Worm (Caenorhabditis elegans) whole organism, L4 larva: ENCODE data around the gene fubl-3.
A peak's percentile ranks its signal among the peaks of the same experiment; 100 is the strongest.

Experiments used
- F37D6.2 ChIP-seq: sonication (generic microtip); optimal IDR thresholded peaks from 2 replicates; lab custom pipeline; 2016; ENCODE audit warnings: mild to moderate bottlenecking, missing genetic modification characterization, missing compliant biosample characterization
- F49E8.2 ChIP-seq: sonication (generic microtip); optimal IDR thresholded peaks from 2 replicates; lab custom pipeline; 2016; ENCODE audit warnings: missing compliant biosample characterization, mild to moderate bottlenecking, missing genetic modification characterization, borderline replicate concordance
- T20F7.1 ChIP-seq: fragments of 200-800 bp; sonication (Bioruptor generic); optimal IDR thresholded peaks from 2 replicates; lab custom pipeline; 2018; ENCODE audit warnings: mild to moderate bottlenecking, missing genetic modification characterization, missing compliant biosample characterization
- T26A8.4 ChIP-seq: fragments of 200-800 bp; sonication (Bioruptor generic); IDR thresholded peaks from 2 replicates; pipeline ENCODE4 v1.3.6; 2022; ENCODE audit warnings: missing genetic modification characterization, missing compliant biosample characterization
- ZK546.5 ChIP-seq, 2 experiments: sonication (generic microtip); optimal IDR thresholded peaks; 2 replicates each; lab custom pipeline; 2017; ENCODE audit warnings: missing biosample characterization in 2 of 2, missing genetic modification characterization in 2 of 2
- aly-2 ChIP-seq: sonication (generic microtip); optimal IDR thresholded peaks from 2 replicates; lab custom pipeline; 2018; ENCODE audit warnings: missing biosample characterization, missing genetic modification characterization
- ama-1 ChIP-seq: fragments of 150-350 bp; optimal IDR thresholded peaks from 2 replicates; lab custom pipeline; 2014; ENCODE audit warnings: inconsistent platforms, mixed read lengths
- ceh-20 ChIP-seq: fragments of 200-800 bp; sonication (Bioruptor generic); IDR thresholded peaks from 2 replicates; pipeline ENCODE4 v1.3.6; 2022; ENCODE audit warnings: missing genetic modification reagents, missing genetic modification characterization, missing compliant biosample characterization
- ceh-28 ChIP-seq: fragments of 150-350 bp; optimal IDR thresholded peaks from 2 replicates; lab custom pipeline; 2014; ENCODE audit warnings: missing biosample characterization, missing genetic modification reagents, missing genetic modification characterization
- ceh-44 ChIP-seq: fragments of 200-800 bp; sonication (Bioruptor generic); IDR thresholded peaks from 2 replicates; pipeline ENCODE4 v1.3.6; 2022; ENCODE audit warnings: missing genetic modification reagents, missing genetic modification characterization, missing compliant biosample characterization
- ces-1 ChIP-seq: fragments of 150-350 bp; sonication (generic microtip); optimal IDR thresholded peaks from 4 replicates; lab custom pipeline; 2014; ENCODE audit warnings: missing biosample characterization, missing genetic modification reagents, missing genetic modification characterization
- ctbp-1 ChIP-seq: fragments of 200-800 bp; sonication (Bioruptor generic); IDR thresholded peaks from 2 replicates; pipeline ENCODE4 v1.3.6; 2022; ENCODE audit warnings: missing genetic modification reagents, missing genetic modification characterization, missing compliant biosample characterization
- daf-12 ChIP-seq: fragments of 150-350 bp; optimal IDR thresholded peaks from 2 replicates; lab custom pipeline; 2014; ENCODE audit warnings: missing biosample characterization, missing genetic modification reagents, missing genetic modification characterization
- daf-8 ChIP-seq: fragments of 200-800 bp; sonication (Bioruptor generic); IDR thresholded peaks from 2 replicates; pipeline ENCODE4 v1.3.6; 2022; ENCODE audit warnings: missing genetic modification characterization, missing compliant biosample characterization
- dmd-6 ChIP-seq: fragments of 200-800 bp; sonication (Bioruptor generic); IDR thresholded peaks from 2 replicates; pipeline ENCODE4 v1.3.6; 2022; ENCODE audit warnings: missing genetic modification reagents, missing genetic modification characterization, missing compliant biosample characterization
- dmd-9 ChIP-seq: fragments of 200-800 bp; sonication (Bioruptor generic); IDR thresholded peaks from 2 replicates; pipeline ENCODE4 v1.3.6; 2022; ENCODE audit warnings: missing genetic modification reagents, missing genetic modification characterization, missing compliant biosample characterization
- dve-1 ChIP-seq: sonication (generic microtip); optimal IDR thresholded peaks from 2 replicates; lab custom pipeline; 2017; ENCODE audit warnings: antibody characterized with exemption, mild to moderate bottlenecking, missing genetic modification characterization, missing compliant biosample characterization; ENCODE audit not compliant: insufficient read depth
- hlh-11 ChIP-seq: fragments of 200-800 bp; sonication (Bioruptor generic); optimal IDR thresholded peaks from 2 replicates; lab custom pipeline; 2018; ENCODE audit warnings: mild to moderate bottlenecking, missing genetic modification characterization, missing compliant biosample characterization
- hlh-30 ChIP-seq: sonication (generic microtip); optimal IDR thresholded peaks from 2 replicates; lab custom pipeline; 2017; ENCODE audit warnings: antibody characterized with exemption, mild to moderate bottlenecking, missing genetic modification characterization, missing compliant biosample characterization; ENCODE audit not compliant: insufficient read depth
- lin-1 ChIP-seq: fragments of 200-800 bp; sonication (Bioruptor generic); IDR thresholded peaks from 2 replicates; pipeline ENCODE4 v1.3.6; 2022; ENCODE audit warnings: missing genetic modification reagents, missing genetic modification characterization, missing compliant biosample characterization
- lin-15B ChIP-seq: fragments of 150-350 bp; sonication (generic microtip); optimal IDR thresholded peaks from 3 replicates; lab custom pipeline; 2014; ENCODE audit warnings: missing biosample characterization, missing genetic modification characterization
- madf-5 ChIP-seq, 2 experiments: fragments of 200-800 bp; sonication (Bioruptor generic); IDR thresholded peaks; 2 replicates each; pipeline ENCODE4 v1.3.6; 2022; ENCODE audit warnings: missing compliant biosample characterization in 2 of 2, missing genetic modification characterization in 2 of 2
- mdl-1 ChIP-seq, 2 experiments: fragments of 150-350 bp in 1 of 2; sonication (generic microtip) in 1 of 2; optimal IDR thresholded peaks; 2 replicates each; lab custom pipeline; 2014 to 2017; ENCODE audit warnings: missing biosample characterization in 2 of 2, missing genetic modification characterization in 2 of 2
- mdt-29 ChIP-seq: fragments of 200-800 bp; sonication (Bioruptor generic); IDR thresholded peaks from 2 replicates; pipeline ENCODE4 v1.3.6; 2022; ENCODE audit warnings: missing genetic modification reagents, missing genetic modification characterization, missing compliant biosample characterization
- mep-1 ChIP-seq: fragments of 150-350 bp; sonication (generic microtip); optimal IDR thresholded peaks from 3 replicates; lab custom pipeline; 2014; ENCODE audit warnings: missing biosample characterization, missing genetic modification characterization
- mes-2 ChIP-seq: sonication (generic microtip); optimal IDR thresholded peaks from 2 replicates; lab custom pipeline; 2016; ENCODE audit warnings: missing genotype, mild to moderate bottlenecking, missing genetic modification characterization, missing compliant biosample characterization; ENCODE audit not compliant: poor library complexity, severe bottlenecking
- mxl-3 ChIP-seq: fragments of 200-800 bp; sonication (Bioruptor generic); optimal IDR thresholded peaks from 2 replicates; lab custom pipeline; 2018; ENCODE audit warnings: mild to moderate bottlenecking, missing genetic modification characterization, missing compliant biosample characterization
- nhr-102 ChIP-seq: sonication (generic microtip); optimal IDR thresholded peaks from 2 replicates; lab custom pipeline; 2016; ENCODE audit warnings: mild to moderate bottlenecking, missing genetic modification characterization, moderate library complexity, missing compliant biosample characterization
- nhr-237 ChIP-seq: sonication (generic microtip); optimal IDR thresholded peaks from 2 replicates; lab custom pipeline; 2017; ENCODE audit warnings: missing biosample characterization, missing genetic modification characterization
- nhr-28 ChIP-seq: fragments of 150-350 bp; optimal IDR thresholded peaks from 2 replicates; lab custom pipeline; 2014; ENCODE audit warnings: missing biosample characterization, missing genetic modification characterization
- nhr-48 ChIP-seq: sonication (generic microtip); optimal IDR thresholded peaks from 2 replicates; lab custom pipeline; 2016; ENCODE audit warnings: mild to moderate bottlenecking, missing genetic modification characterization, missing compliant biosample characterization
- nhr-6 ChIP-seq: fragments of 150-350 bp; optimal IDR thresholded peaks from 2 replicates; lab custom pipeline; 2014; ENCODE audit warnings: missing biosample characterization, missing genetic modification characterization
- nhr-77 ChIP-seq: fragments of 150-350 bp; optimal IDR thresholded peaks from 2 replicates; lab custom pipeline; 2014; ENCODE audit warnings: missing biosample characterization, missing genetic modification characterization
- sdz-12 ChIP-seq: fragments of 200-800 bp; sonication (Bioruptor generic); optimal IDR thresholded peaks from 2 replicates; lab custom pipeline; 2018; ENCODE audit warnings: mild to moderate bottlenecking, missing genetic modification characterization, missing compliant biosample characterization
- spr-1 ChIP-seq: sonication (generic microtip); optimal IDR thresholded peaks from 2 replicates; lab custom pipeline; 2016; ENCODE audit warnings: mild to moderate bottlenecking, missing genetic modification characterization, missing compliant biosample characterization
- spr-3 ChIP-seq: fragments of 200-800 bp; sonication (Bioruptor generic); optimal IDR thresholded peaks from 2 replicates; lab custom pipeline; 2018; ENCODE audit warnings: mild to moderate bottlenecking, missing genetic modification characterization, missing compliant biosample characterization
- tag-97 ChIP-seq: fragments of 200-800 bp; sonication (Bioruptor generic); IDR thresholded peaks from 2 replicates; pipeline ENCODE4 v1.3.6; 2022; ENCODE audit warnings: missing genetic modification characterization, missing compliant biosample characterization
- tra-1 ChIP-seq: fragments of 200-800 bp; sonication (Bioruptor generic); IDR thresholded peaks from 2 replicates; pipeline ENCODE4 v1.3.6; 2022; ENCODE audit warnings: missing genetic modification reagents, missing genetic modification characterization, missing compliant biosample characterization
- unc-62 ChIP-seq, 3 experiments: fragments of 150-350 bp in 1 of 3; sonication (generic microtip); optimal IDR thresholded peaks in 2 of 3; peaks in 1 of 3; 1 replicate in 1 of 3; 2 replicates in 2 of 3; lab custom pipeline; 2014 to 2017; ENCODE audit warnings: missing biosample characterization in 3 of 3, missing genetic modification characterization in 3 of 3, missing genetic modification reagents in 3 of 3, missing genotype in 1 of 3
- zip-2 ChIP-seq: fragments of 150-350 bp; optimal IDR thresholded peaks from 2 replicates; lab custom pipeline; 2014; ENCODE audit warnings: missing biosample characterization, missing genetic modification characterization
- ztf-11 ChIP-seq: fragments of 150-350 bp; optimal IDR thresholded peaks from 2 replicates; lab custom pipeline; 2014; ENCODE audit warnings: missing biosample characterization, missing genetic modification characterization
- ztf-7 ChIP-seq: fragments of 150-350 bp; optimal IDR thresholded peaks from 2 replicates; lab custom pipeline; 2014; ENCODE audit warnings: missing biosample characterization, missing genetic modification characterization

fubl-3 gene

ce11 chrX:17420585-17421459 lies 13.4 kb upstream of the fubl-3 start (continued):
- TF ChIP-seq ctbp-1 (GFP tag; lab: Robert Waterston, UW) (peak; percentile 36; the same call in 1 of the 2 replicates), tag-97 (GFP tag; lab: Robert Waterston, UW) (no peak), mxl-3 (no peak), lin-1 (GFP tag; lab: Robert Waterston, UW) (no peak), F49E8.2 (tag; lab: Kevin White, UChicago) (no peak), ces-1 (GFP tag; lab: Kevin White, UChicago) (no peak), ama-1 (lab: Kevin White, UChicago) (peak; percentile 95), nhr-77 (tag; lab: Kevin White, UChicago) (no peak), ZK546.5 (tag; optimal IDR thresholded peaks at IDR 0.05; lab: Kevin White, UChicago) (no peak), spr-1 (tag; lab: Kevin White, UChicago) (no peak), spr-3 (GFP tag; lab: Kevin White, UChicago) (no peak), nhr-6 (tag; lab: Kevin White, UChicago) (peak; percentile 15), lin-15B (tag; lab: Kevin White, UChicago) (no peak), mep-1 (tag; lab: Kevin White, UChicago) (peak; percentile 58), daf-8 (GFP tag; lab: Robert Waterston, UW) (no peak), ztf-7 (tag; lab: Kevin White, UChicago) (no peak), ceh-44 (GFP tag; lab: Robert Waterston, UW) (0 out of 2 replicates have a peak, but pooled peaks have one; percentile 11), unc-62 (GFP tag; optimal IDR thresholded peaks at IDR 0.05 in 1 of 2; lab: Kevin White, UChicago) (peak in 1 of 2 experiments; percentile 75), unc-62 (tag; optimal IDR thresholded peaks at IDR 0.05; lab: Kevin White, UChicago) (no peak), F37D6.2 (tag; lab: Kevin White, UChicago) (no peak), ceh-20 (no peak), dmd-9 (GFP tag; lab: Robert Waterston, UW) (no peak), tra-1 (no peak), nhr-102 (tag; lab: Kevin White, UChicago) (peak; percentile 43), mdt-29 (GFP tag; lab: Robert Waterston, UW) (peak; percentile 50; the same call in 1 of the 2 replicates), aly-2 (tag; lab: Kevin White, UChicago) (no peak), dmd-6 (GFP tag; lab: Robert Waterston, UW) (no peak), ceh-28 (tag; lab: Kevin White, UChicago) (no peak), nhr-237 (tag; lab: Kevin White, UChicago) (peak; percentile 28), daf-12 (tag; lab: Kevin White, UChicago) (no peak), dve-1 (no peak), nhr-48 (tag; lab: Kevin White, UChicago) (peak; percentile 59), zip-2 (tag; lab: Kevin White, UChicago) (no peak), hlh-30 (tag; lab: Kevin White, UChicago) (peak; percentile 48), T20F7.1 (no peak), T26A8.4 (peak; percentile 76)

ce11 chrX:17421532-17422078 lies 12.6 kb upstream of the fubl-3 start, which contains the start of gene osm-11:
osm-11 (minus strand) TSS chrX:17421582.
- TF ChIP-seq ceh-28 (tag; lab: Kevin White, UChicago), result no peak
- no peak for TF ChIP-seq ztf-11 (tag; lab: Kevin White, UChicago)
- TF ChIP-seq mes-2 (tag; lab: Kevin White, UChicago), result peak; percentile 10
- TF ChIP-seq mdl-1 (tag; optimal IDR thresholded peaks at IDR 0.05; lab: Kevin White, UChicago), result peak in 1 of 2 experiments; percentile 50
- peak in 1 of 2 experiments; percentile 98 for TF ChIP-seq unc-62 (GFP tag; optimal IDR thresholded peaks at IDR 0.05 in 1 of 2; lab: Kevin White, UChicago)
- TF ChIP-seq unc-62 (tag; optimal IDR thresholded peaks at IDR 0.05; lab: Kevin White, UChicago), result no peak
- peak; percentile 87 for TF ChIP-seq nhr-48 (tag; lab: Kevin White, UChicago)
- TF ChIP-seq mxl-3, result peak; percentile 6
- TF ChIP-seq nhr-28 (tag; lab: Kevin White, UChicago), result peak; percentile 87
- no peak for TF ChIP-seq sdz-12
- 0 out of 4 replicates have a peak, but pooled peaks of 1 of the 2 experiments have one; percentile 11 for TF ChIP-seq madf-5 (GFP tag; IDR thresholded peaks at IDR 0.05; lab: Robert Waterston, UW)
- TF ChIP-seq hlh-11 (tag; lab: Kevin White, UChicago), result peak; percentile 51
